Worm (Caenorhabditis elegans): Measurements from ENCODE around the gene K08D8.6.

ce11 chrIV:12859797-12860196 is 30.5 kb downstream of the K08D8.6 start, which contains the start of gene gcy-18:
- TF ChIP-seq nhr-76 (tag; optimal IDR thresholded peaks at IDR 0.05), result no peak
- TF ChIP-seq ces-1 (GFP tag; optimal IDR thresholded peaks at IDR 0.05), result no peak
- no peak for TF ChIP-seq cnd-1 (tag; optimal IDR thresholded peaks at IDR 0.05)
- no peak for TF ChIP-seq nhr-237 (tag; optimal IDR thresholded peaks at IDR 0.05)
- TF ChIP-seq snpc-4 (tag; optimal IDR thresholded peaks at IDR 0.05), result no peak
- no peak for TF ChIP-seq unc-120 (tag; optimal IDR thresholded peaks at IDR 0.05; ENCODE audit: poor library complexity, severe bottlenecking)
- no peak for TF ChIP-seq pha-4 (tag; optimal IDR thresholded peaks at IDR 0.05)
- TF ChIP-seq nhr-12 (tag; optimal IDR thresholded peaks at IDR 0.05), result no peak
- no peak for TF ChIP-seq ceh-83 (GFP tag; optimal IDR thresholded peaks at IDR 0.05)
- TF ChIP-seq blmp-1 (tag; optimal IDR thresholded peaks at IDR 0.05), result no peak
